Worm (Caenorhabditis elegans) whole organism, L4/young adult: ENCODE measurements around the gene C25A6.1.

Source experiments
- W03F9.2 ChIP-seq: fragments of 150-350 bp; optimal IDR thresholded peaks from 2 replicates; lab custom pipeline; 2014; ENCODE audit warnings: missing biosample characterization, missing genetic modification characterization
- dao-5 ChIP-seq: sonication (generic microtip); optimal IDR thresholded peaks from 2 replicates; lab custom pipeline; 2016; ENCODE audit warnings: missing genotype, missing genetic modification characterization, moderate library complexity, missing compliant biosample characterization
- him-1 ChIP-seq: sonication (generic microtip); optimal IDR thresholded peaks from 2 replicates; lab custom pipeline; 2016; ENCODE audit warnings: missing genotype, missing genetic modification reagents, missing genetic modification characterization, missing compliant biosample characterization

Gene C25A6.1

ce11 chrV:5408223-5408622 is at the start of gene C25A6.1:
TSS of gene C25A6.1 (plus strand) at chrV:5408523.
- TF ChIP-seq him-1 (tag; lab: Kevin White, UChicago) (no peak), W03F9.2 (tag; lab: Kevin White, UChicago) (no peak), dao-5 (tag; lab: Kevin White, UChicago) (no peak)

ce11 chrV:5358772-5359171 is 49.6 kb upstream of the C25A6.1 start, which contains the start of gene nhr-216:
TSS of gene nhr-216 (minus strand) at chrV:5358872.
- no peak for TF ChIP-seq W03F9.2 (tag; lab: Kevin White, UChicago)
- no peak for TF ChIP-seq him-1 (tag; lab: Kevin White, UChicago)
- no peak for TF ChIP-seq dao-5 (tag; lab: Kevin White, UChicago)

- TF ChIP-seq him-1 (tag; lab: Kevin White, UChicago) (no peak), dao-5 (tag; lab: Kevin White, UChicago) (no peak), W03F9.2 (tag; lab: Kevin White, UChicago) (no peak)
Observed at ce11 chrV:5362220-5362619, 46.1 kb upstream of the C25A6.1 start.

DNA sequence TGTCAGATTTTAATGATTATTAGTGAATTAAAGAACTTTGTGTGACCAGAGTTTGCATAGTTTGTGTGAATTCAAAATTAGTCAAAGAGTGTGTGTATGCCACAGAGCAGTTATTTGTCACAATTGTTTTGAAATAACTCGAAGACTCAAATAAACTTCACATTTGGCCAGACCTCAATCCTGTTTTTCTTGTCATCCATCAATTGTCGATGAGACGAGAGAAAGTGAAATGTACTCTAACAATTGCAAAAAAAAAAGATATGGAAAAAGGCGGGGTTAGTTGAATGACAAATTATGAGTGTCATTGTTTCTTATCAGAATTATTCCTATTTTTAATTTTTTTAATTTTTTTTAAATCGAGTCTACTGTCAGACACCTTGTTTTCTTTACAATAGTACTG is 43.5 kb upstream of the C25A6.1 start, which contains the start of gene T09D3.8:
Gene T09D3.8 (plus strand): TSS at position 301 of the 400 bp plus-strand sequence.
- TF ChIP-seq him-1 (tag; lab: Kevin White, UChicago), result no peak
- TF ChIP-seq dao-5 (tag; lab: Kevin White, UChicago), result no peak
- no peak for TF ChIP-seq W03F9.2 (tag; lab: Kevin White, UChicago)

DNA sequence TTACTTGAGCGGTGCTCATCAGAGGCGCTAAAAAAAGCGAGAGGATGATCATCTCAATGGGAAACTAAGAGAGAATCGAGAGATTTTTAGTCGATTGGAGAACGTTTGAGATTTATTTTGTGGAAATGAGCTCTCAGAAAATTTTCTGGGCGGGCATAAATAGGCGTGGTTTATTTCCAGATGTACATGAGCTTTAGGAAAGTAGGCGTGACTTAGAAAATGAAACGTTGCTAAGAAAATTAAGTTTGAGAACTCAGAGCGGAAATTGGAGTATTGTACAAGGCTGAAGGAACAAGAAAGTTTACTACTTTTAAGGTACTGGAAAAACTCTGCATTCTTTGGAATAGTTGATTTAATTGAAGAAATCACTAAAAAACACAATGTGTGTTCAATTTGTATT is 39.5 kb upstream of the C25A6.1 start, which contains the start of gene T09D3.9:
Gene T09D3.9 (minus strand): TSS at position 101 of the 400 bp plus-strand sequence.
- TF ChIP-seq W03F9.2 (tag; lab: Kevin White, UChicago), result no peak
- TF ChIP-seq him-1 (tag; lab: Kevin White, UChicago), result no peak
- no peak for TF ChIP-seq dao-5 (tag; lab: Kevin White, UChicago)

DNA sequence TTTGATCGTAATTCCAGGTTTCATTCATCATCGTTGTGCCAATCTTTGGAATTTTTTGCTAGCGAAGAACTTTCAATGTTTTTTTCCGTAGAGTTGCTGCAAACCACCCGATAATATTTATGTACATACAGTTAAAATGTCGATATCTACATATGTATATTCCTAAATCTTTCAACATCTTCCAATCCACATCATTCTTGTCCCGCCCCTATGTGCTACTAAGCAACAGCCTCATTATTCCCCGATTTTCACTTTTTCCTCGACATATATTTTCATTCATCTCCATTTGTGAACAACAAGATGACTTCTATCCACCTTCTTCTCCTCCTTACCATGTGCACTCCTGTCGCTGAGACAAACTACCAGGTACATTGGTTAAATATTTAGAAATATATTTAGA is 36.2 kb upstream of the C25A6.1 start, which contains the start of gene C35A11.3:
Gene C35A11.3 (plus strand): TSS at position 301 of the 400 bp plus-strand sequence.
- TF ChIP-seq W03F9.2 (tag; lab: Kevin White, UChicago) (no peak), him-1 (tag; lab: Kevin White, UChicago) (no peak), dao-5 (tag; lab: Kevin White, UChicago) (no peak)

DNA sequence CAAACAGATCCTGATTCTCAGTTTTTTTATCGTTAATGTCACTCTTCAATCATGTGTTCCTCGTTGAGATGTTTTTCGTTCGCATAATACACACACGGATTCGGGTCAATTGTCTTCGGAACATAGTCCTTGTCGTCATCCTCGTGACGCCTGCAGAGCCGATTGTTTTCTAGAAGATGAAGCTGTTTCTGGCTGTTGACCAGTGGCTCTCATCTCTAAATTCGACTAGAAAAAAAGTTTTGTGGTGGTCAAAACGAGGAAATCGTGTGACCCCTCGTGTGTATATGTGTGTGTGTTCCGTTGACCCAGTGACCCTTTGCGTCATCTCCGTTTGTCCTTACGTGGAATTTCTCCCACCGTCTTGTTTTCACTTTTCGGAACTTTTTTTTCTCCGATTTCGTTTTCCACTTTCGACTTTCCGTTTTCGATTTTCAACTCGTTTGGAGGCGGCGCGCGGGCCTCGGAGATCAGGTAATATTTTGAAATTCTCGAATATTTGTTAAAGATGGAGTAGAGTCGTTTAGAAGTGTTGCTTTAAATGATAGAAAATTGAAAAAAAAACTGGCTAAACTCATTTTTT is 22.3 kb upstream of the C25A6.1 start, which contains the start of gene C35A11.2:
Gene C35A11.2 (plus strand): TSS at position 386 of the 580 bp plus-strand sequence.
- TF ChIP-seq dao-5 (tag; lab: Kevin White, UChicago), result no peak
- no peak for TF ChIP-seq W03F9.2 (tag; lab: Kevin White, UChicago)
- TF ChIP-seq him-1 (tag; lab: Kevin White, UChicago), result no peak

DNA sequence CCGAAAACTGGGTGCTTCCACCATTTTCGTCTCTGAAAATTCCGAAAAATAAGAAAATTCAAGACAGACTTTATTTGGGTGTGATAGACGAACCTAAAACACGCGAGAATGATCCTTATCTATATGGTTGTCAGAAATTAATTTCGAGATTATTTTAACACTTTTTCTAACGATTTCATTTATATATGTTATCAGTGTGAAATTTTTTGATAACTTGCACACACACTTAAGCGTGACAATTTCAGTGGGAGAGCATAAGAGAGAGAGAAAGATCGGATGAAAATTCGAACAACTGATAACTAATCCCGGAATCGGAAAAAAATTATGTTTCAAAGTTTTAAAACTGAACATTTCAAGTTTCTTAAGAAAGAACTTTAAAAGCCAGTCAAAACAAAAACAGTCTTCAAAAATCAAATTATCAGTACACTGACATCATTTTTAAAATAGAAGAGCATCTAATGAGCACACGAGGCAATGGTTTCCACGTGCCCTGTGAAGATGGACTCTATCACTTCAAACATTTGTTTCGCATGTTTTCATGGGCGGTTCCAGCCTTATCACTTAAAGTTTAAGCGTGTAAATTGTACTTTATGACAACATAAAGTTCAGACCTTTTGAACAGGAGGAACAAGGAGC is 15.2 kb upstream of the C25A6.1 start, which contains the start of gene C35A11.4:
Gene C35A11.4 (minus strand): TSS at position 156 of the 636 bp plus-strand sequence.
- TF ChIP-seq dao-5 (tag; lab: Kevin White, UChicago) (no peak), him-1 (tag; lab: Kevin White, UChicago) (no peak), W03F9.2 (tag; lab: Kevin White, UChicago) (no peak)

DNA sequence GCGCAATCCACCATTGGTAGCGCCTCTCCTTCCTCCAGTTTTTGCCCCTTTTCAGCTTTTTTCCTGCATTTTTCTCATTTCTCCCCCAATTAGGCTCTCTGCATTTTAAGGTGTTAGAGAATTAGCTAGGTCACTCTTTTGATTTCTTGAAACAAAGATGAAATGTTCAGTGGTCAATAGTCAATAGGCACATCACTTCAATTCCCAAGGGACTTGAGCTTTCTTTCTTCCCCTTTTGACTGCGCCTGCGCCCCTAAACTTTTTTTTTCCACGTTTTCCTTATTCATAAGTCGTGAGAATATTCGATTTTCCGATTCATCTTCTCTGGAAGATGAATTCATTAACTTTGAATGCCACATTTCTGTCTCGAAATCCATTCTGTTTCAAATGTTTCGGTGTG is 4.4 kb upstream of the C25A6.1 start:
- TF ChIP-seq W03F9.2 (tag; lab: Kevin White, UChicago) (no peak), him-1 (tag; lab: Kevin White, UChicago) (peak; percentile 13)

ce11 chrV:5405053-5405452 is 3.3 kb upstream of the C25A6.1 start, which contains the start of gene dmsr-7:
TSS of gene dmsr-7 (plus strand) at chrV:5405353.
- TF ChIP-seq W03F9.2 (tag; lab: Kevin White, UChicago) (no peak), him-1 (tag; lab: Kevin White, UChicago) (no peak)

DNA sequence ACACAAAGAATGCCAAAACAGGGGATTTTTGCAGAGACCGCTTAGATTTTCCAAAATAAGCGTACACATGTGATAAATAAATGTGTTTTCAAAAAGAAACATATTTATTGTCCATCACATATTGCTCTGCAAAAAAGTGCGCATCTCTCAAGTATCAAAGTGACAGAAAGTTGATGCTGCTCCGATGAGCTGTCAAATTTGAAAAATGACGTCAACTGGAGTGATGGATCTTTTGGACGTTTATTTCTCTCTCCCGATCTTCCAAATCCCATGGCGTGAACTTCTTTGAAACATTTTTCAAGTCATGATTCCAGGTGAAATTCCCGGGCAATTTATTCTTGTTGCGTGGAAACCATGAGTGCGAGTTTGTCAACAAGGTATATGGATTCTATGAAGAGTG is 598 bp downstream of the C25A6.1 start:
- TF ChIP-seq him-1 (tag; lab: Kevin White, UChicago) (no peak), dao-5 (tag; lab: Kevin White, UChicago) (no peak), W03F9.2 (tag; lab: Kevin White, UChicago) (no peak)

- TF ChIP-seq him-1 (tag; lab: Kevin White, UChicago) (no peak), dao-5 (tag; lab: Kevin White, UChicago) (no peak), W03F9.2 (tag; lab: Kevin White, UChicago) (no peak)
Observed at ce11 chrV:5410679-5411078, 2.4 kb downstream of the C25A6.1 start, which contains the start of gene F08F3.4. TSS of gene F08F3.4 (plus strand) at chrV:5410955.

ce11 chrV:5412808-5413405 is 4.6 kb downstream of the C25A6.1 start, which contains the start of gene F08F3.10:
TSS of gene F08F3.10 (plus strand) at chrV:5413355.
- no peak for TF ChIP-seq dao-5 (tag; lab: Kevin White, UChicago)
- no peak for TF ChIP-seq W03F9.2 (tag; lab: Kevin White, UChicago)
- no peak for TF ChIP-seq him-1 (tag; lab: Kevin White, UChicago)
